Fruit fly (Drosophila melanogaster) S2 (cell line): ENCODE data around the gene CG32447.

Source experiments
- CG8478 ChIP-seq: fragments of >200 bp; optimal IDR thresholded peaks from 2 replicates; lab custom pipeline; 2018
- CTCF ChIP-seq, 2 experiments: fragments of >200 bp; optimal IDR thresholded peaks; 2 replicates each; lab custom pipeline; 2018

Gene CG32447

dm6 chr3L:21651412-21651811 lies 54.8 kb downstream of the CG32447 start:
- TF ChIP-seq CG8478 (no peak), CTCF (optimal IDR thresholded peaks at IDR 0.05; lab: Kevin White, UChicago) (no peak)

DNA sequence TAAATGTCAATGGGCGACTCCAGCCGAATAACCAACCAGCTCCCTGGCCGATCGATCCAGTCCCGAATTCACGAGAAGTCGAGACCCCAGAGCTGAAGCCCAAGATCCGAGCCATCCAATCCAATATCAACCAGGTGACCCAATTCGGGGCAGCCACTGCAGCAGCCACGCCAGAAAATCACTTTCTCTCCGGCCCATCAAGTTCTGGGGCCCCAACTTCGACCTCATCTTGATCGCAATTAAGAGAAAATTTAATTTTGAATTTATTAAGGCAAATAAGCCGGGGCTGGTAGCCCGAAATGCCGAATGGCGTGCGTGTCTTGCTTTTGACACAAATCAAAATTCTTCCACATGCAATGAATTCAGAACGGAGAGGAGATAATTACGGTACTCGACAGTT lies 58.3 kb downstream of the CG32447 start:
- TF ChIP-seq CG8478: no peak
- no peak for TF ChIP-seq CTCF (optimal IDR thresholded peaks at IDR 0.05; lab: Kevin White, UChicago)

- TF ChIP-seq CTCF (optimal IDR thresholded peaks at IDR 0.05; lab: Kevin White, UChicago) (no peak), CG8478 (no peak)
Observed at dm6 chr3L:21645878-21646277, 60.3 kb downstream of the CG32447 start.

- TF ChIP-seq CTCF (optimal IDR thresholded peaks at IDR 0.05; lab: Kevin White, UChicago) (no peak), CG8478 (no peak)
Observed at dm6 chr3L:21644607-21645006, 61.6 kb downstream of the CG32447 start, which contains the start of gene CG43980. Gene CG43980, plus strand, starts transcription at chr3L:21644958.

- TF ChIP-seq CTCF (optimal IDR thresholded peaks at IDR 0.05; lab: Kevin White, UChicago): no peak
Observed at dm6 chr3L:21644176-21644575, 62.0 kb downstream of the CG32447 start.

dm6 chr3L:21642908-21643572 lies 63.1 kb downstream of the CG32447 start:
- TF ChIP-seq CG8478 (no peak), CTCF (optimal IDR thresholded peaks at IDR 0.05; lab: Kevin White, UChicago) (no peak)

dm6 chr3L:21640815-21641214 lies 65.3 kb downstream of the CG32447 start, which contains the start of gene Atox1:
Gene Atox1, plus strand, starts transcription at chr3L:21640995.
- TF ChIP-seq CTCF (optimal IDR thresholded peaks at IDR 0.05; lab: Kevin White, UChicago) (peak; percentile 79 to 81), CG8478 (no peak)
